Worm (Caenorhabditis elegans) whole organism, late embryonic: Measurements from ENCODE around the gene K09D9.9.

Experiments used
- K02D7.2 ChIP-seq: sonication (generic microtip); optimal IDR thresholded peaks from 2 replicates; lab custom pipeline; 2017; ENCODE audit warnings: mild to moderate bottlenecking, missing genetic modification characterization, missing compliant biosample characterization
- ets-4 ChIP-seq: sonication (generic microtip); optimal IDR thresholded peaks from 2 replicates; lab custom pipeline; 2016; ENCODE audit warnings: missing genetic modification characterization, missing compliant biosample characterization
- fkh-10 ChIP-seq: fragments of 150-350 bp; optimal IDR thresholded peaks from 2 replicates; lab custom pipeline; 2014; ENCODE audit warnings: missing biosample characterization, missing genetic modification reagents, missing genetic modification characterization
- lin-11 ChIP-seq: fragments of 200-800 bp; sonication (Bioruptor generic); optimal IDR thresholded peaks from 2 replicates; lab custom pipeline; 2018; ENCODE audit warnings: mild to moderate bottlenecking, missing genetic modification characterization, missing compliant biosample characterization
- nfya-1 ChIP-seq: sonication (generic microtip); optimal IDR thresholded peaks from 2 replicates; lab custom pipeline; 2017; ENCODE audit warnings: missing genetic modification characterization, mild to moderate bottlenecking, missing compliant biosample characterization, antibody characterized with exemption, moderate library complexity
- nhr-11 ChIP-seq: fragments of 150-350 bp; optimal IDR thresholded peaks from 2 replicates; lab custom pipeline; 2014; ENCODE audit warnings: missing biosample characterization, missing genetic modification characterization
- pha-4 ChIP-seq: fragments of 150-350 bp; optimal IDR thresholded peaks from 2 replicates; lab custom pipeline; 2018; ENCODE audit warnings: missing biosample characterization, missing genetic modification reagents, missing genetic modification characterization
- sox-4 ChIP-seq: sonication (generic microtip); optimal IDR thresholded peaks from 2 replicates; lab custom pipeline; 2017; ENCODE audit warnings: mild to moderate bottlenecking, missing genetic modification characterization, inconsistent platforms, missing compliant biosample characterization
- tbx-7 ChIP-seq: sonication (generic microtip); optimal IDR thresholded peaks from 2 replicates; lab custom pipeline; 2016; ENCODE audit warnings: missing genotype, missing genetic modification characterization, missing compliant biosample characterization

ce11 chrV:4038557-4038956, 44.6 kb upstream of the K09D9.9 start:
- no peak for TF ChIP-seq lin-11 (tag; lab: Kevin White, UChicago)
- no peak for TF ChIP-seq nfya-1
- TF ChIP-seq tbx-7 (tag; lab: Kevin White, UChicago) = no peak
- TF ChIP-seq nhr-11 (tag; lab: Kevin White, UChicago) = no peak
- TF ChIP-seq ets-4 (tag; lab: Kevin White, UChicago) = no peak
- no peak for TF ChIP-seq sox-4 (tag; lab: Kevin White, UChicago)
- TF ChIP-seq fkh-10 = no peak
- no peak for TF ChIP-seq K02D7.2 (tag; lab: Kevin White, UChicago)
- no peak for TF ChIP-seq pha-4 (tag; lab: Kevin White, UChicago)
